Worm (Caenorhabditis elegans): ENCODE data around the gene T26H5.4.
A peak's percentile ranks its signal among the peaks of the same experiment; 100 is the strongest.

The T26H5.4 gene

DNA sequence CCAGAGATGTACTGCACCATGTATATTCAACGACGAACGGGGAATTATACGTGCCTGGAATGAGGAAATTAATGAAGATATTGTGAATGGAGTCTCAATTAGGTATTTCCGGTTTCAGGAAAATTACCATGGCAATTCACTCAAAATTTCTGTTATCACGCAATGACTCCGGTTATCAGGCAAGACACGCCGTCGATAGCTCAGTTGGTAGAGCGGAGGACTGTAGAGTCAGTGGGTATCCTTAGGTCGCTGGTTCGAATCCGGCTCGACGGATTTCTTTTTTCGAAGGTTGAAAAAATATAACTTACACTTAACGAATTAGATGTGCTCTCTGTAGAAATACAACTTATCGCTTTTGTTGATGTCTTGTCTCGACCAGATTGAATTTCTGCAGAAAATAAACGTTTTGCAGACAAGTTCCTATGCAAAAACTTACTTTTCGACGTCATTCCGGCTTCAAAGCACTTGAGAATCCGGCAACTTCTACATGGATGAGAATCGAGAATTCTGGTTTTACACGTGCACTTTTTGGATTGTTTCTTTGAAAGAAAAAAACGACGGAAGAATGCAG, 32.1 kb upstream of the T26H5.4 start:
- TF ChIP-seq B0310.2 (tag; optimal IDR thresholded peaks at IDR 0.05) (no peak), hmg-4 (GFP tag; optimal IDR thresholded peaks at IDR 0.05) (no peak), hnd-1 (tag; optimal IDR thresholded peaks at IDR 0.05) (no peak), scrt-1 (GFP tag; IDR thresholded peaks at IDR 0.05) (no peak), sea-1 (GFP tag; conservative IDR thresholded peaks at IDR 0.05) (no peak), ceh-36 (tag; optimal IDR thresholded peaks at IDR 0.05) (no peak), tra-4 (tag; optimal IDR thresholded peaks at IDR 0.05) (no peak), ceh-13 (GFP tag; optimal IDR thresholded peaks at IDR 0.05) (no peak), flt-1 (GFP tag; IDR thresholded peaks at IDR 0.05) (no peak), pes-1 (GFP tag; IDR thresholded peaks at IDR 0.05) (no peak), hmbx-1 (tag; optimal IDR thresholded peaks at IDR 0.05) (no peak)

DNA sequence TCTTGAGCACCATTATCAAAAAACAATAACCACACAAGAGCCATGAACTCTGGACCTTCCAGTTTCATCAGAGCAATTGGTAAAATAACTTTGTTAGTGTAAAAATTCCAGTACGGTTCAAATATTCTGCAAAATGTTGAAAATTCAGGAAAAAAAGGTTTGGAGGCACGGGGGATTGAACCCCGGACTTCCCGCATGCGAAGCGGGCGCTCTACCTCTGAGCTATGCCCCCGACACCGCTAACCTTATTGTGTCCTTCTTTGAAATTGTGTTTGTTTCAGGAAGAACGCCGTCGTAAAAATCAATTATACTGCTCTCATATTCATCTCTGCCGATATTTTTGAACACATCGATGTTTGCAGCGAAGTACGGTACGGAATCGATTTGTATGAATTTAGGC, 31.3 kb upstream of the T26H5.4 start:
- no peak for TF ChIP-seq sea-1 (GFP tag; conservative IDR thresholded peaks at IDR 0.05)
- TF ChIP-seq ets-7 (tag; optimal IDR thresholded peaks at IDR 0.05): no peak
- TF ChIP-seq tra-4 (tag; optimal IDR thresholded peaks at IDR 0.05): no peak
- no peak for TF ChIP-seq ceh-13 (GFP tag; optimal IDR thresholded peaks at IDR 0.05)
- no peak for TF ChIP-seq aly-1 (tag; optimal IDR thresholded peaks at IDR 0.05)
- no peak for TF ChIP-seq flt-1 (GFP tag; IDR thresholded peaks at IDR 0.05)
- TF ChIP-seq hnd-1 (tag; optimal IDR thresholded peaks at IDR 0.05): no peak
- TF ChIP-seq B0310.2 (tag; optimal IDR thresholded peaks at IDR 0.05): no peak
- no peak for TF ChIP-seq ceh-36 (tag; optimal IDR thresholded peaks at IDR 0.05)
- TF ChIP-seq pes-1 (GFP tag; IDR thresholded peaks at IDR 0.05): no peak
- no peak for TF ChIP-seq F13C5.2 (tag; optimal IDR thresholded peaks at IDR 0.05)
- TF ChIP-seq scrt-1 (GFP tag; IDR thresholded peaks at IDR 0.05): no peak
- no peak for TF ChIP-seq tbx-37 (GFP tag; conservative IDR thresholded peaks at IDR 0.05)

DNA sequence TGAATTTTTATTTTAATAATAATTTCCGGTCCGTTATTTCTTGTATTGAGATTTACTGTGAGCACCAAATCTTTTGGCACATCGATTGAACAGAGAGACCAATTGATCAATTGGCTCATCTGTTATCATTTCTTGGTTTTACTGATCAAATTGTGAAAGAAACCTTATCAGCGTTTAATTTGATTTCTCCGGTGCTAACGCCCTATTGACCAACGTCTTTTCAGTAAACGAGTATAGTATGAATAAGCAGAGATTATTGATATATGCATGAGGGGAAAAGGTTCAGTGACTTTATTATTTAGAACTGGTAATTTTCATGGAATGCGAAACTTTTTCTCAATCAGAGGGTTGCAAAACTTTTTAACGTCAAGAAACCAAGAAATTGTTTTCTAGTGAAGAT, 30.6 kb upstream of the T26H5.4 start:
- TF ChIP-seq aly-1 (tag; optimal IDR thresholded peaks at IDR 0.05) (no peak), ama-1 (optimal IDR thresholded peaks at IDR 0.05) (no peak), F13C5.2 (tag; optimal IDR thresholded peaks at IDR 0.05) (no peak), B0310.2 (tag; optimal IDR thresholded peaks at IDR 0.05) (no peak), hmg-4 (GFP tag; optimal IDR thresholded peaks at IDR 0.05) (no peak), ceh-13 (GFP tag; optimal IDR thresholded peaks at IDR 0.05) (no peak), tbx-11 (GFP tag; IDR thresholded peaks at IDR 0.05) (no peak), hmbx-1 (tag; optimal IDR thresholded peaks at IDR 0.05) (no peak)

DNA sequence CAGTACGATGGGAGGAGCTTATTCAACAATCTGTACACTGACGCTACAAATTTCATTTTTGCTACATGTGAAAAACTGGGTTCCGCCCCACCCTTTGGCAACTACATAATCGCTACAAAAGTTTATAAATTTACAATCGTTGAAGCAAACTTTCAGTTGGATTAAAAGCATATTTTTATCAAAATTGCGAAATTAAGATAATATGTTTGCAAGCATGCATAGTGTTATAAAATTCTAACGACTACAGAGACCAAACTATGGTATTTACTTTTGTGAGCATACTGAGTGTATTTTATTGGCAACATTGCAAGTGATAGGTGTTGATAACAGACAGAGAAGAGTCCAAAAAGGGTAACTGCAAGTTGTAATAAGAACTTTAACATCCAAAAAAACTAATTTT, 30.1 kb upstream of the T26H5.4 start, which contains the start of gene C06B8.2:
Gene C06B8.2, minus strand, starts transcription at position 153 of the 400 bp plus-strand sequence.
- TF ChIP-seq tra-4 (tag; optimal IDR thresholded peaks at IDR 0.05): no peak
- no peak for TF ChIP-seq pes-1 (GFP tag; IDR thresholded peaks at IDR 0.05)
- TF ChIP-seq ceh-36 (tag; optimal IDR thresholded peaks at IDR 0.05): no peak
- TF ChIP-seq B0310.2 (tag; optimal IDR thresholded peaks at IDR 0.05): no peak
- TF ChIP-seq hmbx-1 (tag; optimal IDR thresholded peaks at IDR 0.05): no peak
- no peak for TF ChIP-seq ets-7 (tag; optimal IDR thresholded peaks at IDR 0.05)
- no peak for TF ChIP-seq F13C5.2 (tag; optimal IDR thresholded peaks at IDR 0.05)
- no peak for TF ChIP-seq flt-1 (GFP tag; IDR thresholded peaks at IDR 0.05)
- TF ChIP-seq hmg-4 (GFP tag; optimal IDR thresholded peaks at IDR 0.05): no peak

DNA sequence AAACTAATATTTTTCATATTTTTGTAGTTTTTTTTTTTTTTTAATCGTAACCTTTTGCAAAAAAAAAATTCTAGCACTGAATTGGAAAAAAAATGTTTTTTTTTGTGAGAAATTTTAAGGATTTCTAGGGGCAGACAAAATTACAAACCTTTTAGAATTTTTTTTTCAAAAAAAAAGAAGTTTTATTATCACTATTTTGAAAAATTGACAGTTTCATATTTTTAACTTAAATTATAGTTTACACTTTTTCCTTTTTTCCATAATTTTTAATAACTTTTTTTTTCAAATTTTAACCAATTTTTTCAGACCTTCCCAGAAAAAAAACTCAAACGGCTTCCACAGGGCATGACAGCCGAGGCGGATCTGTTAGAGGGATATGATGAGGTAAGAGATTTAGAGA, 22.5 kb upstream of the T26H5.4 start, which contains the start of gene dpf-1:
Gene dpf-1, plus strand, starts transcription at position 301 of the 400 bp plus-strand sequence.
- TF ChIP-seq tbx-37 (GFP tag; conservative IDR thresholded peaks at IDR 0.05): no peak
- no peak for TF ChIP-seq B0310.2 (tag; optimal IDR thresholded peaks at IDR 0.05)
- no peak for TF ChIP-seq flt-1 (GFP tag; IDR thresholded peaks at IDR 0.05)

DNA sequence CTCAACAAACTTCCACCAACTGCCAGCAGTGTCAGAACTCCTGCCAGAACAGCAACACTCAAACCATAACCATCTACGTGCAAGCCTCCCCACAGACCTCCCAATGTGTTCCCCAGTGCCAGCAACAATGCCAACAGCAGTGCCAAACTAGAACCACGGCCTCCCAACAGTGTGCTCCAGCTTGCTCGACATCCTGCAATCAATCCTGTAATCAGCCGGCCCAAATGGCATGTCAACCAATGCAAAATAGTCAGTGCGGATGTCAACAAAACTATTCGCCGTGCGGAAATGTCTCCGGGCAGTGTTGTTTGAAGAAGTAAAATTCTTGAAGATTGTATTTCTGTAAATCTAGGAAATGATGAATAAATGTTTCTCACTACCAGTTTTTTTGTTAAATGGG, 18.2 kb upstream of the T26H5.4 start:
- no peak for TF ChIP-seq tra-4 (tag; optimal IDR thresholded peaks at IDR 0.05)
- TF ChIP-seq pes-1 (GFP tag; IDR thresholded peaks at IDR 0.05): no peak
- no peak for TF ChIP-seq ceh-13 (GFP tag; optimal IDR thresholded peaks at IDR 0.05)
- no peak for TF ChIP-seq sea-1 (GFP tag; conservative IDR thresholded peaks at IDR 0.05)
- no peak for TF ChIP-seq ets-7 (tag; optimal IDR thresholded peaks at IDR 0.05)
- TF ChIP-seq ama-1 (optimal IDR thresholded peaks at IDR 0.05): no peak
- TF ChIP-seq flt-1 (GFP tag; IDR thresholded peaks at IDR 0.05): no peak
- no peak for TF ChIP-seq F13C5.2 (tag; optimal IDR thresholded peaks at IDR 0.05)
- no peak for TF ChIP-seq ceh-36 (tag; optimal IDR thresholded peaks at IDR 0.05)

DNA sequence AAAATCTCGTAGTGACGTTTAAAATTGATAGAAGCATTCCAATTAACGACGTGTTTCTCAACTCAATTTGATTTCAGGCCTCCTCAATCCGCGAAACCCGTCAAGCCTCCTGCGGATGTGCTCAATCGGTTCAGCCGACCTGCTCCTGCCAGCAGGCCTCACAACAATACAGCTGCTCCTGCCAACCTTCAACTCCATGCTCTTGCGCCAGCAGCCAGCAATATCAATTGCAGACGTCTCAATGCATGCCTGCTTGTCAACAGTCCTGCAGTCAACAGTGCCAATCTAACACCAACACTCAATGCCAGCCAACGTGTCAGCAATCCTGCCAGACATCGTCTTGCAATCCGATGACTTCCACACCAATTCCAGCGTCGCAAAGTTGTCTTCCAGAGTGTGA, 17.5 kb upstream of the T26H5.4 start:
- TF ChIP-seq ama-1 (optimal IDR thresholded peaks at IDR 0.05) (no peak), ets-7 (tag; optimal IDR thresholded peaks at IDR 0.05) (no peak), scrt-1 (GFP tag; IDR thresholded peaks at IDR 0.05) (no peak), hnd-1 (tag; optimal IDR thresholded peaks at IDR 0.05) (no peak), ceh-13 (GFP tag; optimal IDR thresholded peaks at IDR 0.05) (no peak), tbx-37 (GFP tag; conservative IDR thresholded peaks at IDR 0.05) (no peak), F13C5.2 (tag; optimal IDR thresholded peaks at IDR 0.05) (no peak), sea-1 (GFP tag; conservative IDR thresholded peaks at IDR 0.05) (no peak), hmg-4 (GFP tag; optimal IDR thresholded peaks at IDR 0.05) (no peak), hmbx-1 (tag; optimal IDR thresholded peaks at IDR 0.05) (no peak), pes-1 (GFP tag; IDR thresholded peaks at IDR 0.05) (no peak), ceh-36 (tag; optimal IDR thresholded peaks at IDR 0.05) (no peak), tbx-11 (GFP tag; IDR thresholded peaks at IDR 0.05) (no peak), aly-1 (tag; optimal IDR thresholded peaks at IDR 0.05) (no peak)

DNA sequence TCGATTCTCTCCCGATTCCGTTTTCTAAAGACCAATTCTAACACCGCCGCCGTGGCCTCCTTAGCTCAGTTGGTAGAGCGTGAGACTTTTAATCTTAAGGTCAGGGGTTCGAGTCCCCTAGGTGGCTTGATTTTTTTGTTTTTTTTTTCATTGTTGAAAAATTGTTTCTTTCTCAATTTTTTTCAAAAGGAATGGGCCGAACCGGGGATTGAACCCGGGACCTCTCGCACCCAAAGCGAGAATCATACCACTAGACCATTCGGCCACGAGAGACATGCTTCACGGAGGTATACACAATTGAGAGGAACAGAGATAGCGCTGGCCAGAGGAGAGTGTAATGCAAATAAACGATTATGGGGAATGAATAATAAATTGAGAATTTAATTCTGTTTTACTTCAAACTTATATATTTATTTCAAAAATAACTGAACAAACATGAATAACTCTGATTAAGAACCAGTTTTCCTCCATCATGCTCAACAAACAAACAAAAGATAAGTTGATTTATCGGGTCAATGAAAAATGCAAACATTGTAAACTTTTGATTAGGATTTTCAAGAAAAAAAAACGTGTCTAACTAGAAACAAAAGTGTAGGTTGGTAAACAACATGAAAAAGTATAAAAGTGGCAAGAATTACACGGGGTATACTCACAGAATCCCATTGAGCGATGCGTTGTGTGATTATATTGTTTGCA, 16.7 kb upstream of the T26H5.4 start, which contains the start of gene pqn-71:
Gene pqn-71, plus strand, starts transcription at position 646 of the 696 bp plus-strand sequence.
- peak; percentile 65 for TF ChIP-seq hmbx-1 (tag; optimal IDR thresholded peaks at IDR 0.05)
- TF ChIP-seq ama-1 (optimal IDR thresholded peaks at IDR 0.05): no peak
- TF ChIP-seq tbx-11 (GFP tag; IDR thresholded peaks at IDR 0.05): peak; percentile 78
- TF ChIP-seq ceh-36 (tag; optimal IDR thresholded peaks at IDR 0.05): peak; percentile 74
- TF ChIP-seq tbx-37 (GFP tag; conservative IDR thresholded peaks at IDR 0.05): peak; percentile 72
- TF ChIP-seq scrt-1 (GFP tag; IDR thresholded peaks at IDR 0.05): peak; percentile 83
- TF ChIP-seq tra-4 (tag; optimal IDR thresholded peaks at IDR 0.05): peak; percentile 77
- TF ChIP-seq pes-1 (GFP tag; IDR thresholded peaks at IDR 0.05): peak; percentile 86
- TF ChIP-seq hnd-1 (tag; optimal IDR thresholded peaks at IDR 0.05): peak; percentile 69
- TF ChIP-seq hmg-4 (GFP tag; optimal IDR thresholded peaks at IDR 0.05): peak; percentile 94
- peak; percentile 57 for TF ChIP-seq B0310.2 (tag; optimal IDR thresholded peaks at IDR 0.05)
- TF ChIP-seq F13C5.2 (tag; optimal IDR thresholded peaks at IDR 0.05): peak; percentile 93
- peak; percentile 55 for TF ChIP-seq ceh-13 (GFP tag; optimal IDR thresholded peaks at IDR 0.05)
- peak; percentile 86 for TF ChIP-seq sea-1 (GFP tag; conservative IDR thresholded peaks at IDR 0.05)
- TF ChIP-seq ets-7 (tag; optimal IDR thresholded peaks at IDR 0.05): peak; percentile 67
- peak; percentile 67 for TF ChIP-seq flt-1 (GFP tag; IDR thresholded peaks at IDR 0.05)
- TF ChIP-seq aly-1 (tag; optimal IDR thresholded peaks at IDR 0.05): peak; percentile 81
